Fruit fly (Drosophila melanogaster): ENCODE results near the gene CG46281.

CG46281 gene

dm6 chr3R:12982167-12982981 is 47.7 kb downstream of the CG46281 start (continued):
- TF ChIP-seq Hr78 (GFP tag; optimal IDR thresholded peaks at IDR 0.05) (no peak), CG10431 (GFP tag; optimal IDR thresholded peaks at IDR 0.05) (no peak), CG4820 (GFP tag; optimal IDR thresholded peaks at IDR 0.05) (peak; percentile 33), tll (GFP tag; optimal IDR thresholded peaks at IDR 0.05) (no peak), CG10209 (GFP tag; optimal IDR thresholded peaks at IDR 0.05) (peak; percentile 71), gfzf (GFP tag; optimal IDR thresholded peaks at IDR 0.05) (no peak), CG4360 (GFP tag; IDR thresholded peaks at IDR 0.05) (no peak), CG3065 (GFP tag; optimal IDR thresholded peaks at IDR 0.05) (no peak), disco-r (GFP tag; optimal IDR thresholded peaks at IDR 0.05) (peak; percentile 12), repo (GFP tag; optimal IDR thresholded peaks at IDR 0.05) (no peak), zfh2 (GFP tag; optimal IDR thresholded peaks at IDR 0.05) (peak; percentile 60), CG9727 (GFP tag; optimal IDR thresholded peaks at IDR 0.05) (peak; percentile 76), CG7271 (tag; optimal IDR thresholded peaks at IDR 0.05) (no peak), Camta (GFP tag; optimal IDR thresholded peaks at IDR 0.05) (peak; percentile 35), lbe (GFP tag; optimal IDR thresholded peaks at IDR 0.05) (peak; percentile 20), da (GFP tag; optimal IDR thresholded peaks at IDR 0.05) (no peak), croc (GFP tag; conservative IDR thresholded peaks at IDR 0.05) (no peak; the same call in 1 of the 3 replicates), sima (GFP tag; optimal IDR thresholded peaks at IDR 0.05) (no peak), Med (GFP tag) (peak; percentile 77), Dip3 (GFP tag; optimal IDR thresholded peaks at IDR 0.05) (peak; percentile 44), Stat92E (GFP tag; optimal IDR thresholded peaks at IDR 0.05) (no peak), pita (GFP tag; optimal IDR thresholded peaks at IDR 0.05) (no peak), CG8089 (GFP tag; optimal IDR thresholded peaks at IDR 0.05) (no peak), Hr3 (GFP tag; optimal IDR thresholded peaks at IDR 0.05) (peak; percentile 3), Chrac-16 (GFP tag; optimal IDR thresholded peaks at IDR 0.05) (peak; percentile 39), cato (GFP tag; optimal IDR thresholded peaks at IDR 0.05; ENCODE audit: borderline replicate concordance) (peak; percentile 43), CG6272 (GFP tag; IDR thresholded peaks at IDR 0.05) (no peak), Max (GFP tag; optimal IDR thresholded peaks at IDR 0.05) (peak; percentile 47), en (GFP tag; optimal IDR thresholded peaks at IDR 0.05) (no peak), Rx (GFP tag; IDR thresholded peaks at IDR 0.05) (peak; percentile 40; the same call in 1 of the 2 replicates), Dll (GFP tag; IDR thresholded peaks at IDR 0.05; ENCODE audit: partially characterized antibody) (peak; percentile 31; the same call in 1 of the 4 replicates), CG11247 (GFP tag; IDR thresholded peaks at IDR 0.05) (0 out of 2 replicates have a peak, but pooled peaks have one; percentile 46), CG3847 (GFP tag; IDR thresholded peaks at IDR 0.05) (peak; percentile 63), CG31441 (GFP tag; IDR thresholded peaks at IDR 0.05) (peak; percentile 63; the same call in 1 of the 2 replicates), jing (GFP tag; optimal IDR thresholded peaks at IDR 0.05) (no peak), CG12744 (GFP tag; optimal IDR thresholded peaks at IDR 0.05) (no peak), Mad (GFP tag; optimal IDR thresholded peaks at IDR 0.05) (peak; percentile 16), shn (GFP tag; optimal IDR thresholded peaks at IDR 0.05) (no peak), slp2 (GFP tag; optimal IDR thresholded peaks at IDR 0.05) (no peak), ash1 (GFP tag; optimal IDR thresholded peaks at IDR 0.05) (no peak), tio (GFP tag; optimal IDR thresholded peaks at IDR 0.05) (peak; percentile 74), CG2202 (tag; optimal IDR thresholded peaks at IDR 0.05) (peak; percentile 33), Poxn (GFP tag; IDR thresholded peaks at IDR 0.05) (0 out of 2 replicates have a peak, but pooled peaks have one; percentile 6), Gsc (GFP tag; IDR thresholded peaks at IDR 0.05) (no peak), chm (GFP tag; IDR thresholded peaks at IDR 0.05) (no peak), CG9932 (GFP tag; IDR thresholded peaks at IDR 0.05) (peak; percentile 81), Drgx (GFP tag; IDR thresholded peaks at IDR 0.05) (peak; percentile 70), CG15073 (GFP tag; optimal IDR thresholded peaks at IDR 0.05) (no peak), CG4730 (GFP tag; IDR thresholded peaks at IDR 0.05) (no peak)

Measured in whole organism, embryonic.